Worm (Caenorhabditis elegans): ENCODE results near the gene F56D6.9.

DNA sequence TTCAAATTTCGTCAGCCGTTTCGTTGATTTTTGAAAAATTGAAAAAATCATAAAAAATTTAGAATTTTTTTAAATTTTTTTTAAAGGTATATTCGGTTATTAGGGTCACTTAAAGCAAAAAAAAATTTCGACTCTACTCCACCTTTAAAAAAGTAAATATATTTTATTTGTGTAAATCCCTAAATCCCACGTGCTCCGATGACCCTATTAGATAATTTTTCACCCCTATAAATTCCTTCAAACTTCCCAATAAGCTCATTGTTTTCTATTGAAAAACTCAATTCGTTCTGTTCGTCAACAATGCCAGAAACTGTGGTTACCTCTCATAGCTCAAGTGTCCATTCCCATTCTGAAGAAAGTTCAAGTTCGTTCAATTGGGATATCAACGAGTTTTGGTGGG, 20.5 kb downstream of the F56D6.9 start, which contains the start of gene F56D6.20:
- TF ChIP-seq hnd-1 (tag; optimal IDR thresholded peaks at IDR 0.05) (no peak), B0310.2 (tag; optimal IDR thresholded peaks at IDR 0.05) (no peak), ama-1 (optimal IDR thresholded peaks at IDR 0.05) (no peak), flt-1 (GFP tag; IDR thresholded peaks at IDR 0.05) (no peak), ceh-36 (tag; optimal IDR thresholded peaks at IDR 0.05) (no peak), tra-4 (tag; optimal IDR thresholded peaks at IDR 0.05) (no peak), aly-1 (tag; optimal IDR thresholded peaks at IDR 0.05) (no peak), sea-1 (GFP tag; conservative IDR thresholded peaks at IDR 0.05) (no peak), ceh-13 (GFP tag; optimal IDR thresholded peaks at IDR 0.05) (no peak), scrt-1 (GFP tag; IDR thresholded peaks at IDR 0.05) (no peak), F13C5.2 (tag; optimal IDR thresholded peaks at IDR 0.05) (no peak), hmg-4 (GFP tag; optimal IDR thresholded peaks at IDR 0.05) (no peak)
